Worm (Caenorhabditis elegans) whole organism, late embryonic: Measurements from ENCODE around the gene F35E12.10.

Source experiments
- F13H6.1 ChIP-seq: sonication (generic microtip); optimal IDR thresholded peaks from 2 replicates; lab custom pipeline; 2016; ENCODE audit warnings: missing genetic modification characterization, missing compliant biosample characterization
- K02D7.2 ChIP-seq: sonication (generic microtip); optimal IDR thresholded peaks from 2 replicates; lab custom pipeline; 2017; ENCODE audit warnings: mild to moderate bottlenecking, missing genetic modification characterization, missing compliant biosample characterization
- T23F11.4 ChIP-seq: fragments of 200-800 bp; sonication (Bioruptor generic); optimal IDR thresholded peaks from 2 replicates; lab custom pipeline; 2018; ENCODE audit warnings: mild to moderate bottlenecking, missing genetic modification characterization, missing compliant biosample characterization
- unc-55 ChIP-seq: sonication (generic microtip); optimal IDR thresholded peaks from 2 replicates; lab custom pipeline; 2017; ENCODE audit warnings: missing biosample characterization, missing genetic modification reagents, missing genetic modification characterization

- no peak for TF ChIP-seq K02D7.2 (tag; lab: Kevin White, UChicago)
- no peak for TF ChIP-seq unc-55 (GFP tag; lab: Kevin White, UChicago)
- TF ChIP-seq F13H6.1 (tag; lab: Kevin White, UChicago): no peak
- TF ChIP-seq T23F11.4: no peak
Observed at ce11 chrV:13725574-13725973, 23.0 kb downstream of the F35E12.10 start, which contains the start of gene fbxa-181.
